Fruit fly (Drosophila melanogaster) whole organism, embryonic: Measurements from ENCODE around the gene CG34008.

ENCODE experiments used
- Abd-B ChIP-seq: fragments of 200-800 bp; sonication (Bioruptor generic); optimal IDR thresholded peaks from 2 replicates; lab custom pipeline; 2018; ENCODE audit warnings: missing biosample characterization, mild to moderate bottlenecking, missing genetic modification characterization, moderate library complexity
- Adf1 ChIP-seq: fragments of 200-800 bp; sonication (Bioruptor generic); IDR thresholded peaks from 2 replicates; pipeline ENCODE4 v1.3.6; 2022; ENCODE audit warnings: missing biosample characterization, missing genetic modification characterization
- Atf6 ChIP-seq: fragments of 200-800 bp; sonication (Bioruptor generic); IDR thresholded peaks from 2 replicates; pipeline ENCODE4 v1.3.6; 2022; ENCODE audit warnings: missing biosample characterization, missing genetic modification characterization
- Bgb ChIP-seq: fragments of 200-800 bp; sonication (Bioruptor generic); IDR thresholded peaks from 2 replicates; pipeline ENCODE4 v1.3.6; 2022; ENCODE audit warnings: missing biosample characterization, missing genetic modification characterization; ENCODE audit not compliant: partially characterized antibody
- BtbVII ChIP-seq: fragments of 200-800 bp; sonication (Bioruptor generic); optimal IDR thresholded peaks from 3 replicates; lab custom pipeline; 2017; ENCODE audit warnings: missing biosample characterization, mild to moderate bottlenecking, missing genetic modification characterization
- CG10366 ChIP-seq: fragments of 200-800 bp; sonication (Bioruptor generic); IDR thresholded peaks from 2 replicates; pipeline ENCODE4 v1.3.6; 2022; ENCODE audit warnings: missing biosample characterization, missing genetic modification characterization
- CG11560 ChIP-seq: fragments of 200-800 bp; sonication (Bioruptor generic); IDR thresholded peaks from 3 replicates; pipeline ENCODE4 v1.3.6; 2022; ENCODE audit warnings: missing biosample characterization, missing genetic modification characterization
- CG12769 ChIP-seq: fragments of 200-800 bp; sonication (Bioruptor generic); optimal IDR thresholded peaks from 2 replicates; lab custom pipeline; 2019; ENCODE audit warnings: missing biosample characterization, mild to moderate bottlenecking, missing genetic modification characterization, moderate library complexity
- CG13624 ChIP-seq: fragments of 200-800 bp; sonication (Bioruptor generic); optimal IDR thresholded peaks from 2 replicates; lab custom pipeline; 2016; ENCODE audit warnings: missing biosample characterization, missing genetic modification characterization
- CG1529 ChIP-seq: fragments of 200-800 bp; sonication (Bioruptor generic); optimal IDR thresholded peaks from 3 replicates; lab custom pipeline; 2018; ENCODE audit warnings: missing biosample characterization, missing genetic modification characterization
- CG16779 ChIP-seq: fragments of 200-800 bp; sonication (Bioruptor generic); IDR thresholded peaks from 2 replicates; pipeline ENCODE4 v1.3.6; 2022; ENCODE audit warnings: missing biosample characterization, missing genetic modification characterization
- CG17829 ChIP-seq: fragments of 200-800 bp; optimal IDR thresholded peaks from 2 replicates; lab custom pipeline; 2019; ENCODE audit warnings: missing biosample characterization, mild to moderate bottlenecking, missing genetic modification characterization, moderate library complexity
- CG18011 ChIP-seq: fragments of 200-800 bp; sonication (Bioruptor generic); optimal IDR thresholded peaks from 2 replicates; lab custom pipeline; 2017; ENCODE audit warnings: missing biosample characterization, missing genetic modification characterization, mild to moderate bottlenecking, moderate library complexity, missing genotype
- CG2129 ChIP-seq: fragments of 200-800 bp; sonication (Bioruptor generic); IDR thresholded peaks from 2 replicates; pipeline ENCODE4 v1.3.6; 2022; ENCODE audit warnings: missing biosample characterization, missing genetic modification characterization; ENCODE audit not compliant: partially characterized antibody
- CG2875 ChIP-seq: fragments of 200-800 bp; sonication (Bioruptor generic); optimal IDR thresholded peaks from 2 replicates; lab custom pipeline; 2017; ENCODE audit warnings: missing biosample characterization, mild to moderate bottlenecking, missing genetic modification characterization, missing genetic modification reagents
- CG4328 ChIP-seq: fragments of 200-800 bp; sonication (Bioruptor generic); optimal IDR thresholded peaks from 3 replicates; lab custom pipeline; 2017; ENCODE audit warnings: missing biosample characterization, missing genetic modification reagents, missing genetic modification characterization
- CG7556 ChIP-seq: fragments of 200-800 bp; sonication (Bioruptor generic); optimal IDR thresholded peaks from 2 replicates; lab custom pipeline; 2017; ENCODE audit warnings: missing biosample characterization, mild to moderate bottlenecking, missing genetic modification characterization
- CG8944 ChIP-seq: fragments of 200-800 bp; sonication (Bioruptor generic); optimal IDR thresholded peaks from 3 replicates; lab custom pipeline; 2016; ENCODE audit warnings: missing biosample characterization, missing genetic modification characterization
- CG9215 ChIP-seq: fragments of 200-800 bp; sonication (Bioruptor generic); IDR thresholded peaks from 2 replicates; pipeline ENCODE4 v1.3.6; 2022; ENCODE audit warnings: missing biosample characterization, missing genetic modification characterization
- Dbx ChIP-seq: fragments of 200-800 bp; sonication (Bioruptor generic); IDR thresholded peaks from 3 replicates; pipeline ENCODE4 v1.3.6; 2022; ENCODE audit warnings: missing biosample characterization, missing genetic modification characterization
- Fer3 ChIP-seq: fragments of 200-800 bp; sonication (Bioruptor generic); optimal IDR thresholded peaks from 2 replicates; lab custom pipeline; 2018; ENCODE audit warnings: missing biosample characterization, mild to moderate bottlenecking, missing genetic modification characterization, moderate library complexity
- HLH54F ChIP-seq: fragments of 200-800 bp; sonication (Bioruptor generic); optimal IDR thresholded peaks from 3 replicates; lab custom pipeline; 2016; ENCODE audit warnings: missing biosample characterization, missing genetic modification characterization
- Hey ChIP-seq: fragments of 200-800 bp; sonication (Bioruptor generic); optimal IDR thresholded peaks from 3 replicates; lab custom pipeline; 2018; ENCODE audit warnings: missing biosample characterization, mild to moderate bottlenecking, missing genetic modification characterization
- Hmr ChIP-seq: fragments of 200-800 bp; sonication (Bioruptor generic); optimal IDR thresholded peaks from 3 replicates; lab custom pipeline; 2017; ENCODE audit warnings: mild to moderate bottlenecking, missing biosample characterization, missing genetic modification reagents, missing genetic modification characterization
- Hsf ChIP-seq: fragments of 200-800 bp; sonication (Bioruptor generic); optimal IDR thresholded peaks from 3 replicates; lab custom pipeline; 2016; ENCODE audit warnings: missing biosample characterization, missing genetic modification characterization
- Lpt ChIP-seq: fragments of >200 bp; optimal IDR thresholded peaks from 2 replicates; lab custom pipeline; 2018; ENCODE audit warnings: missing biosample characterization, missing genetic modification characterization
- Nf-YC ChIP-seq: fragments of 200-800 bp; optimal IDR thresholded peaks from 3 replicates; lab custom pipeline; 2019; ENCODE audit warnings: missing biosample characterization, mild to moderate bottlenecking, missing genetic modification characterization, moderate library complexity
- Opbp ChIP-seq: fragments of 200-800 bp; sonication (Bioruptor generic); IDR thresholded peaks from 3 replicates; pipeline ENCODE4 v1.3.6; 2022; ENCODE audit warnings: missing biosample characterization, missing genetic modification characterization; ENCODE audit not compliant: partially characterized antibody
- Ptx1 ChIP-seq: fragments of 200-800 bp; sonication (Bioruptor generic); IDR thresholded peaks from 2 replicates; pipeline ENCODE4 v1.3.6; 2022; ENCODE audit warnings: missing biosample characterization, missing genetic modification characterization
- bab2 ChIP-seq: fragments of 200-800 bp; sonication (Bioruptor generic); optimal IDR thresholded peaks from 2 replicates; lab custom pipeline; 2016; ENCODE audit warnings: missing biosample characterization, missing genetic modification characterization
- bcd ChIP-seq: fragments of 200-800 bp; sonication (Bioruptor generic); optimal IDR thresholded peaks from 2 replicates; lab custom pipeline; 2017; ENCODE audit warnings: missing biosample characterization, mild to moderate bottlenecking, missing genetic modification characterization
- ci ChIP-seq: fragments of 200-800 bp; sonication (Bioruptor generic); IDR thresholded peaks from 3 replicates; pipeline ENCODE4 v1.3.6; 2022; ENCODE audit warnings: missing biosample characterization, missing genetic modification characterization
- dan ChIP-seq: fragments of 200-800 bp; sonication (Bioruptor generic); IDR thresholded peaks from 2 replicates; pipeline ENCODE4 v1.3.6; 2022; ENCODE audit warnings: missing biosample characterization, missing genetic modification characterization
- dimm ChIP-seq: fragments of 200-800 bp; sonication (Bioruptor generic); IDR thresholded peaks from 2 replicates; pipeline ENCODE4 v1.3.6; 2022; ENCODE audit warnings: missing biosample characterization, missing genetic modification characterization
- ems ChIP-seq: fragments of 200-800 bp; sonication (Bioruptor generic); optimal IDR thresholded peaks from 3 replicates; lab custom pipeline; 2016; ENCODE audit warnings: missing biosample characterization, missing genetic modification characterization
- esg ChIP-seq: fragments of 200-800 bp; sonication (Bioruptor generic); conservative IDR thresholded peaks from 2 replicates; pipeline ENCODE4 v1.3.6; 2022; ENCODE audit warnings: missing biosample characterization, missing genetic modification characterization
- fd102C ChIP-seq: fragments of 200-800 bp; sonication (Bioruptor generic); optimal IDR thresholded peaks from 2 replicates; lab custom pipeline; 2018; ENCODE audit warnings: missing biosample characterization, mild to moderate bottlenecking, missing genetic modification characterization, moderate library complexity
- gsb-n ChIP-seq: fragments of 200-800 bp; sonication (Bioruptor generic); optimal IDR thresholded peaks from 3 replicates; lab custom pipeline; 2018; ENCODE audit warnings: missing biosample characterization, mild to moderate bottlenecking, missing genetic modification characterization
- h ChIP-seq: fragments of >200 bp; optimal IDR thresholded peaks from 2 replicates; lab custom pipeline; 2017
- ham ChIP-seq: fragments of 200-800 bp; sonication (Bioruptor generic); IDR thresholded peaks from 2 replicates; pipeline ENCODE4 v1.3.6; 2022; ENCODE audit warnings: missing biosample characterization, missing genetic modification characterization
- jing ChIP-seq: fragments of 200-800 bp; sonication (Bioruptor generic); optimal IDR thresholded peaks from 2 replicates; lab custom pipeline; 2018; ENCODE audit warnings: missing biosample characterization, mild to moderate bottlenecking, missing genetic modification characterization
- kni ChIP-seq: fragments of 200-800 bp; sonication (Bioruptor generic); optimal IDR thresholded peaks from 3 replicates; lab custom pipeline; 2017; ENCODE audit warnings: mild to moderate bottlenecking, missing biosample characterization, missing genetic modification reagents, missing genetic modification characterization
- lilli ChIP-seq: fragments of 200-800 bp; sonication (Bioruptor generic); optimal IDR thresholded peaks from 3 replicates; lab custom pipeline; 2016; ENCODE audit warnings: missing biosample characterization, missing genetic modification characterization
- lmd ChIP-seq: fragments of 200-800 bp; sonication (Bioruptor generic); IDR thresholded peaks from 2 replicates; pipeline ENCODE4 v1.3.6; 2022; ENCODE audit warnings: missing biosample characterization, missing genetic modification characterization
- nau ChIP-seq: fragments of 200-800 bp; sonication (Bioruptor generic); optimal IDR thresholded peaks from 3 replicates; lab custom pipeline; 2017; ENCODE audit warnings: missing biosample characterization, mild to moderate bottlenecking, missing genetic modification characterization, missing genetic modification reagents
- nerfin-1 ChIP-seq: fragments of 200-800 bp; sonication (Bioruptor generic); optimal IDR thresholded peaks from 3 replicates; lab custom pipeline; 2019; ENCODE audit warnings: missing biosample characterization, mild to moderate bottlenecking, missing genetic modification characterization, moderate library complexity
- pros ChIP-seq: fragments of 200-800 bp; sonication (Bioruptor generic); optimal IDR thresholded peaks from 3 replicates; lab custom pipeline; 2019; ENCODE audit warnings: missing biosample characterization, mild to moderate bottlenecking, missing genetic modification characterization, moderate library complexity
- pzg ChIP-seq: fragments of 200-800 bp; sonication (Bioruptor generic); optimal IDR thresholded peaks from 3 replicates; lab custom pipeline; 2018; ENCODE audit warnings: missing biosample characterization, mild to moderate bottlenecking, missing genetic modification characterization, moderate library complexity
- sr ChIP-seq: fragments of 200-800 bp; sonication (Bioruptor generic); IDR thresholded peaks from 3 replicates; pipeline ENCODE4 v1.3.6; 2022; ENCODE audit warnings: missing biosample characterization, missing genetic modification characterization
- vvl ChIP-seq: fragments of 200-800 bp; sonication (Bioruptor generic); IDR thresholded peaks from 2 replicates; pipeline ENCODE4 v1.3.6; 2022; ENCODE audit warnings: missing biosample characterization, missing genetic modification characterization
- zen2 ChIP-seq: fragments of 200-800 bp; sonication (Bioruptor generic); IDR thresholded peaks from 3 replicates; pipeline ENCODE4 v1.3.6; 2022; ENCODE audit warnings: missing biosample characterization, missing genetic modification characterization; ENCODE audit not compliant: partially characterized antibody
- zfh2 ChIP-seq: fragments of 200-800 bp; sonication (Bioruptor generic); optimal IDR thresholded peaks from 2 replicates; lab custom pipeline; 2016; ENCODE audit warnings: missing biosample characterization, missing genetic modification characterization

The CG34008 gene

DNA sequence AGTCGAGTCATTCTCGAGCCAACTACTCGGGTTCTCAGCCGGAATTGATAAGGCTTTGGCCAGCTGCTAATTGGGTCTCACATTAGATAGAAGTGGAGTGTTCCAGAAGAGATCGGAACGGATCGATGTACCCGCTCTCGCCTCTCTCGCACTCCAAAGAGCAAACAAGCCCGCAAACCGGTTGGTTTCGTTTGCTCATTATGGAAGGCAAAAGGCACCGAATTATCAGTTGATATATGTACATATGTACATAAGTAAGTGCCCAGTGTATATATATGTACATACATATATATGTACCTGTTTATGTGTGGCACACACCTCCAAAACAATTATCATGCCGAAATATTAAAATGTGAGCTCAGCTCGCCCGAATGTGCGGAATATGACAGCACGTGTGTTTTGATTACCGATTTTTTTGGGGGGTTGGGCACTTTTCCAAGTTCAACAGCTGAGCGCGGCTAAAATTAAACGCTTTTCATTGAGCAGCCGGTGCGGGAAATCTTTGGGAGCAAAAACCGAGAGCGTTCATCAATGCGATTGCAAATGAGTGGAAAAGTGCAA is 25.5 kb downstream of the CG34008 start (continued):
- TF ChIP-seq CG9215 (GFP tag; lab: Robert Waterston, UW) (no peak), CG10366 (GFP tag; lab: Robert Waterston, UW) (no peak), zen2 (GFP tag; lab: Robert Waterston, UW) (no peak), CG13624 (GFP tag; lab: Kevin White, UChicago) (no peak), ci (GFP tag; lab: Robert Waterston, UW) (peak; percentile 66; the same call in 2 of the 3 replicates), CG7556 (GFP tag; lab: Kevin White, UChicago) (no peak), Fer3 (tag; lab: Kevin White, UChicago) (no peak), Opbp (no peak), CG11560 (tag; lab: Robert Waterston, UW) (no peak), ems (GFP tag; lab: Kevin White, UChicago) (no peak), pzg (GFP tag; lab: Kevin White, UChicago) (no peak), CG18011 (GFP tag; lab: Kevin White, UChicago) (no peak), Ptx1 (GFP tag; lab: Robert Waterston, UW) (no peak), fd102C (peak; percentile 13), CG12769 (tag; lab: Kevin White, UChicago) (peak; percentile 27), zfh2 (GFP tag; lab: Kevin White, UChicago) (no peak), HLH54F (GFP tag; lab: Kevin White, UChicago) (no peak), lilli (no peak), nau (GFP tag; lab: Kevin White, UChicago) (no peak), vvl (GFP tag; lab: Robert Waterston, UW) (peak; percentile 22; the same call in 1 of the 2 replicates), bab2 (no peak), CG1529 (no peak), gsb-n (tag; lab: Kevin White, UChicago) (peak; percentile 8), CG17829 (tag; lab: Kevin White, UChicago) (no peak), jing (no peak), Hsf (no peak), bcd (GFP tag; lab: Kevin White, UChicago) (no peak), dan (GFP tag; lab: Robert Waterston, UW) (no peak), sr (GFP tag; lab: Robert Waterston, UW) (no peak), esg (no peak), pros (GFP tag; lab: Kevin White, UChicago) (peak; percentile 50), CG2875 (GFP tag; lab: Kevin White, UChicago) (peak; percentile 5), CG2129 (GFP tag; lab: Robert Waterston, UW) (no peak), CG8944 (GFP tag; lab: Kevin White, UChicago) (no peak), Bgb (GFP tag; lab: Robert Waterston, UW) (no peak), h (lab: Kevin White, UChicago) (no peak), Adf1 (GFP tag; lab: Robert Waterston, UW) (no peak), ham (GFP tag; lab: Robert Waterston, UW) (no peak), CG16779 (GFP tag; lab: Robert Waterston, UW) (no peak), CG4328 (GFP tag; lab: Kevin White, UChicago) (peak; percentile 90), Abd-B (GFP tag; lab: Kevin White, UChicago) (no peak), kni (GFP tag; lab: Kevin White, UChicago) (peak; percentile 66), Hmr (no peak), Atf6 (GFP tag; lab: Robert Waterston, UW) (no peak), Hey (peak; percentile 68), lmd (GFP tag; lab: Robert Waterston, UW) (no peak), Lpt (no peak), nerfin-1 (tag; lab: Kevin White, UChicago) (peak; percentile 69), Nf-YC (tag; lab: Kevin White, UChicago) (no peak), dimm (no peak), BtbVII (GFP tag; lab: Kevin White, UChicago) (no peak), Dbx (GFP tag; lab: Robert Waterston, UW) (no peak)
